Worm (Caenorhabditis elegans) whole organism, L1 larva: ENCODE measurements around the gene ZC513.3.

Source experiments
- aly-2 ChIP-seq: fragments of 150-350 bp; optimal IDR thresholded peaks from 2 replicates; lab custom pipeline; 2014; ENCODE audit warnings: missing biosample characterization, missing genetic modification characterization
- ceh-8 ChIP-seq: fragments of 200-800 bp; sonication (Bioruptor generic); optimal IDR thresholded peaks from 2 replicates; lab custom pipeline; 2018; ENCODE audit warnings: mild to moderate bottlenecking, missing genetic modification characterization, moderate library complexity, missing compliant biosample characterization
- fkh-10 ChIP-seq: sonication (generic microtip); optimal IDR thresholded peaks from 2 replicates; lab custom pipeline; 2017; ENCODE audit warnings: missing biosample characterization, missing genetic modification reagents, missing genetic modification characterization
- fos-1 ChIP-seq: fragments of 150-350 bp; optimal IDR thresholded peaks from 2 replicates; lab custom pipeline; 2014; ENCODE audit warnings: missing biosample characterization, missing genetic modification characterization
- hpl-2 ChIP-seq: fragments of 150-350 bp; optimal IDR thresholded peaks from 2 replicates; lab custom pipeline; 2014; ENCODE audit warnings: missing biosample characterization, missing genetic modification reagents, missing genetic modification characterization
- lin-39 ChIP-seq: fragments of 150-350 bp; optimal IDR thresholded peaks from 2 replicates; lab custom pipeline; 2014; ENCODE audit warnings: missing biosample characterization, missing genetic modification reagents, missing genetic modification characterization
- nhr-12 ChIP-seq: sonication (generic microtip); optimal IDR thresholded peaks from 2 replicates; lab custom pipeline; 2017; ENCODE audit warnings: missing biosample characterization, missing genetic modification characterization
- nhr-76 ChIP-seq: sonication (generic microtip); optimal IDR thresholded peaks from 2 replicates; lab custom pipeline; 2017; ENCODE audit warnings: missing biosample characterization, missing genetic modification characterization
- skn-1 ChIP-seq: fragments of 150-350 bp; optimal IDR thresholded peaks from 2 replicates; lab custom pipeline; 2014; ENCODE audit warnings: missing biosample characterization, missing genetic modification characterization
- ztf-11 ChIP-seq, 2 experiments: sonication (generic microtip); optimal IDR thresholded peaks; 2 replicates each; lab custom pipeline; 2016 to 2017; ENCODE audit warnings: missing genetic modification characterization in 2 of 2, missing biosample characterization in 1 of 2, missing compliant biosample characterization in 1 of 2

- TF ChIP-seq fkh-10 (GFP tag; lab: Kevin White, UChicago) (no peak), aly-2 (tag; lab: Kevin White, UChicago) (no peak), skn-1 (tag; lab: Kevin White, UChicago) (no peak), ztf-11 (tag; optimal IDR thresholded peaks at IDR 0.05; lab: Kevin White, UChicago) (no peak), ceh-8 (GFP tag; lab: Kevin White, UChicago) (no peak), nhr-76 (no peak), hpl-2 (GFP tag; lab: Kevin White, UChicago) (no peak), fos-1 (tag; lab: Kevin White, UChicago) (no peak), lin-39 (tag; lab: Kevin White, UChicago) (no peak), nhr-12 (tag; lab: Kevin White, UChicago) (no peak)
Measured at ce11 chrV:8027429-8028142, 19.2 kb upstream of the ZC513.3 start.
